Worm (Caenorhabditis elegans) whole organism, L1 larva: ENCODE results near the gene nifk-1.

Experiments
- C04F5.9 ChIP-seq: sonication (generic microtip); optimal IDR thresholded peaks from 2 replicates; lab custom pipeline; 2016; ENCODE audit warnings: missing genetic modification characterization, missing compliant biosample characterization
- C34B4.2 ChIP-seq: sonication (generic microtip); optimal IDR thresholded peaks from 2 replicates; lab custom pipeline; 2017; ENCODE audit warnings: mild to moderate bottlenecking, missing genetic modification characterization, missing compliant biosample characterization
- F16B12.6 ChIP-seq: fragments of 150-350 bp; optimal IDR thresholded peaks from 2 replicates; lab custom pipeline; 2014; ENCODE audit warnings: missing biosample characterization, missing genetic modification characterization
- alr-1 ChIP-seq: fragments of 200-800 bp; sonication (Bioruptor generic); optimal IDR thresholded peaks from 2 replicates; lab custom pipeline; 2018; ENCODE audit warnings: borderline replicate concordance, mild to moderate bottlenecking, missing genetic modification characterization, missing compliant biosample characterization
- aly-2 ChIP-seq: fragments of 150-350 bp; optimal IDR thresholded peaks from 2 replicates; lab custom pipeline; 2014; ENCODE audit warnings: missing biosample characterization, missing genetic modification characterization
- ama-1 ChIP-seq: fragments of 150-350 bp; optimal IDR thresholded peaks from 2 replicates; lab custom pipeline; 2014
- blmp-1 ChIP-seq: fragments of 150-350 bp; optimal IDR thresholded peaks from 2 replicates; lab custom pipeline; 2014; ENCODE audit warnings: missing biosample characterization, missing genetic modification characterization
- ceh-90 ChIP-seq: sonication (generic microtip); optimal IDR thresholded peaks from 2 replicates; lab custom pipeline; 2016; ENCODE audit warnings: missing genetic modification characterization, missing compliant biosample characterization
- ces-1 ChIP-seq: fragments of 150-350 bp; optimal IDR thresholded peaks from 2 replicates; lab custom pipeline; 2014; ENCODE audit warnings: missing biosample characterization, missing genetic modification reagents, missing genetic modification characterization
- dsc-1 ChIP-seq: sonication (generic microtip); optimal IDR thresholded peaks from 2 replicates; lab custom pipeline; 2016; ENCODE audit warnings: mild to moderate bottlenecking, missing genetic modification characterization, missing compliant biosample characterization
- egl-13 ChIP-seq: sonication (generic microtip); optimal IDR thresholded peaks from 2 replicates; lab custom pipeline; 2016; ENCODE audit warnings: missing genotype, missing genetic modification reagents, missing genetic modification characterization, missing compliant biosample characterization
- elt-2 ChIP-seq: sonication (generic microtip); optimal IDR thresholded peaks from 2 replicates; lab custom pipeline; 2016; ENCODE audit warnings: missing genetic modification characterization, mild to moderate bottlenecking, inconsistent platforms, missing compliant biosample characterization, missing genetic modification reagents
- elt-3 ChIP-seq, 6 experiments: fragments of 150-350 bp in 1 of 6; sonication (generic microtip); optimal IDR thresholded peaks; 2 replicates each; lab custom pipeline; 2017 to 2018; ENCODE audit warnings: missing biosample characterization in 6 of 6, missing genetic modification characterization in 6 of 6, inconsistent platforms in 1 of 6
- ets-5 ChIP-seq: fragments of 200-800 bp; sonication (Bioruptor generic); IDR thresholded peaks from 2 replicates; pipeline ENCODE4 v1.3.6; 2022; ENCODE audit warnings: missing genetic modification characterization, missing compliant biosample characterization
- fkh-10 ChIP-seq: sonication (generic microtip); optimal IDR thresholded peaks from 2 replicates; lab custom pipeline; 2017; ENCODE audit warnings: missing biosample characterization, missing genetic modification reagents, missing genetic modification characterization
- fkh-4 ChIP-seq: sonication (generic microtip); optimal IDR thresholded peaks from 2 replicates; lab custom pipeline; 2016; ENCODE audit warnings: missing compliant biosample characterization, missing genetic modification characterization, borderline replicate concordance
- fos-1 ChIP-seq: fragments of 150-350 bp; optimal IDR thresholded peaks from 2 replicates; lab custom pipeline; 2014; ENCODE audit warnings: missing biosample characterization, missing genetic modification characterization
- grh-1 ChIP-seq: fragments of 200-800 bp; sonication (Bioruptor generic); IDR thresholded peaks from 2 replicates; pipeline ENCODE4 v1.3.6; 2022; ENCODE audit warnings: missing genetic modification reagents, missing genetic modification characterization, missing compliant biosample characterization
- hpl-2 ChIP-seq: fragments of 150-350 bp; optimal IDR thresholded peaks from 2 replicates; lab custom pipeline; 2014; ENCODE audit warnings: missing biosample characterization, missing genetic modification reagents, missing genetic modification characterization
- isw-1 ChIP-seq: fragments of 200-800 bp; sonication (Bioruptor generic); IDR thresholded peaks from 2 replicates; pipeline ENCODE4 v1.3.6; 2022; ENCODE audit warnings: missing genetic modification characterization, missing compliant biosample characterization
- lin-13 ChIP-seq: fragments of 150-350 bp; optimal IDR thresholded peaks from 2 replicates; lab custom pipeline; 2014; ENCODE audit warnings: missing biosample characterization, missing genetic modification reagents, missing genetic modification characterization
- lin-14 ChIP-seq: fragments of 200-800 bp; sonication (Bioruptor generic); optimal IDR thresholded peaks from 2 replicates; lab custom pipeline; 2018; ENCODE audit warnings: mild to moderate bottlenecking, missing genetic modification characterization, moderate library complexity, missing compliant biosample characterization
- lin-15B ChIP-seq: fragments of 150-350 bp; sonication (generic microtip); optimal IDR thresholded peaks from 3 replicates; lab custom pipeline; 2014; ENCODE audit warnings: missing biosample characterization, missing genetic modification characterization
- lsy-2 ChIP-seq, 2 experiments: fragments of 150-350 bp; optimal IDR thresholded peaks; 2 replicates each; lab custom pipeline; 2014; ENCODE audit warnings: missing biosample characterization in 2 of 2, missing genetic modification characterization in 2 of 2
- mab-9 ChIP-seq: fragments of 200-800 bp; sonication (Bioruptor generic); IDR thresholded peaks from 2 replicates; pipeline ENCODE4 v1.3.6; 2022; ENCODE audit warnings: missing genetic modification reagents, missing genetic modification characterization, missing compliant biosample characterization
- mef-2 ChIP-seq: fragments of 150-350 bp; optimal IDR thresholded peaks from 2 replicates; lab custom pipeline; 2014; ENCODE audit warnings: missing biosample characterization, missing genetic modification characterization
- nhr-11 ChIP-seq: fragments of 150-350 bp; optimal IDR thresholded peaks from 2 replicates; lab custom pipeline; 2014; ENCODE audit warnings: missing biosample characterization, missing genetic modification characterization
- nhr-19 ChIP-seq: fragments of 200-800 bp; sonication (Bioruptor generic); conservative IDR thresholded peaks from 2 replicates; pipeline ENCODE4 v1.3.6; 2022; ENCODE audit warnings: missing genetic modification characterization, missing compliant biosample characterization
- nhr-20 ChIP-seq: sonication (generic microtip); optimal IDR thresholded peaks from 2 replicates; lab custom pipeline; 2016; ENCODE audit warnings: mild to moderate bottlenecking, missing genetic modification characterization, missing compliant biosample characterization
- nhr-237 ChIP-seq: fragments of 150-350 bp; optimal IDR thresholded peaks from 2 replicates; lab custom pipeline; 2014; ENCODE audit warnings: missing biosample characterization, missing genetic modification characterization
- nhr-28 ChIP-seq: fragments of 150-350 bp; optimal IDR thresholded peaks from 2 replicates; lab custom pipeline; 2014; ENCODE audit warnings: missing biosample characterization, missing genetic modification characterization
- nhr-47 ChIP-seq: sonication (generic microtip); optimal IDR thresholded peaks from 2 replicates; lab custom pipeline; 2016; ENCODE audit warnings: mild to moderate bottlenecking, missing genetic modification characterization, moderate library complexity, missing compliant biosample characterization
- nhr-71 ChIP-seq: sonication (generic microtip); optimal IDR thresholded peaks from 2 replicates; lab custom pipeline; 2016; ENCODE audit warnings: mild to moderate bottlenecking, missing genetic modification characterization, moderate library complexity, missing compliant biosample characterization
- nhr-76 ChIP-seq: sonication (generic microtip); optimal IDR thresholded peaks from 2 replicates; lab custom pipeline; 2017; ENCODE audit warnings: missing biosample characterization, missing genetic modification characterization
- nhr-77 ChIP-seq: fragments of 150-350 bp; optimal IDR thresholded peaks from 2 replicates; lab custom pipeline; 2014; ENCODE audit warnings: missing biosample characterization, missing genetic modification characterization
- nhr-84 ChIP-seq: sonication (generic microtip); optimal IDR thresholded peaks from 2 replicates; lab custom pipeline; 2017; ENCODE audit warnings: missing biosample characterization, missing genetic modification characterization
- nhr-90 ChIP-seq: sonication (generic microtip); optimal IDR thresholded peaks from 2 replicates; lab custom pipeline; 2016; ENCODE audit warnings: mild to moderate bottlenecking, missing genetic modification characterization, missing compliant biosample characterization; ENCODE audit not compliant: poor library complexity
- pax-3 ChIP-seq: fragments of 200-800 bp; sonication (Bioruptor generic); optimal IDR thresholded peaks from 2 replicates; lab custom pipeline; 2018; ENCODE audit warnings: mild to moderate bottlenecking, missing genetic modification characterization, moderate library complexity, missing compliant biosample characterization
- pqm-1 ChIP-seq: sonication (generic microtip); optimal IDR thresholded peaks from 3 replicates; lab custom pipeline; 2017; ENCODE audit warnings: missing biosample characterization, missing genetic modification characterization
- skn-1 ChIP-seq: fragments of 150-350 bp; optimal IDR thresholded peaks from 2 replicates; lab custom pipeline; 2014; ENCODE audit warnings: missing biosample characterization, missing genetic modification characterization
- snpc-4 ChIP-seq: fragments of 150-350 bp; optimal IDR thresholded peaks from 2 replicates; lab custom pipeline; 2014; ENCODE audit warnings: missing biosample characterization, missing genetic modification characterization
- snu-23 ChIP-seq: sonication (generic microtip); optimal IDR thresholded peaks from 2 replicates; lab custom pipeline; 2016; ENCODE audit warnings: missing genetic modification characterization, missing compliant biosample characterization
- sox-4 ChIP-seq: sonication (generic microtip); optimal IDR thresholded peaks from 2 replicates; lab custom pipeline; 2016; ENCODE audit warnings: missing genetic modification characterization, missing compliant biosample characterization
- sptf-1 ChIP-seq: fragments of 150-350 bp; optimal IDR thresholded peaks from 2 replicates; lab custom pipeline; 2014; ENCODE audit warnings: missing biosample characterization, missing genetic modification characterization
- sup-37 ChIP-seq: fragments of 200-800 bp; sonication (Bioruptor generic); optimal IDR thresholded peaks from 2 replicates; lab custom pipeline; 2018; ENCODE audit warnings: mild to moderate bottlenecking, missing genetic modification characterization, missing compliant biosample characterization
- tlp-1 ChIP-seq: fragments of 150-350 bp; optimal IDR thresholded peaks from 2 replicates; lab custom pipeline; 2014; ENCODE audit warnings: missing biosample characterization, missing genetic modification characterization
- unc-130 ChIP-seq: fragments of 150-350 bp; optimal IDR thresholded peaks from 2 replicates; lab custom pipeline; 2017; ENCODE audit warnings: missing biosample characterization, missing genetic modification characterization, inconsistent platforms
- unc-30 ChIP-seq: sonication (generic microtip); optimal IDR thresholded peaks from 2 replicates; lab custom pipeline; 2017; ENCODE audit warnings: missing biosample characterization, missing genetic modification characterization
- unc-62 ChIP-seq: fragments of 150-350 bp; optimal IDR thresholded peaks from 2 replicates; lab custom pipeline; 2014; ENCODE audit warnings: missing biosample characterization, missing genetic modification reagents, missing genetic modification characterization
- unc-86 ChIP-seq: sonication (generic microtip); optimal IDR thresholded peaks from 2 replicates; lab custom pipeline; 2016; ENCODE audit warnings: missing genetic modification characterization, missing compliant biosample characterization
- xbp-1 ChIP-seq: sonication (generic microtip); optimal IDR thresholded peaks from 2 replicates; lab custom pipeline; 2016; ENCODE audit warnings: missing genetic modification characterization, missing compliant biosample characterization
- zag-1 ChIP-seq: fragments of 150-350 bp; optimal IDR thresholded peaks from 2 replicates; lab custom pipeline; 2014; ENCODE audit warnings: missing biosample characterization, missing genetic modification characterization
- zip-4 ChIP-seq: fragments of 200-800 bp; sonication (Bioruptor generic); optimal IDR thresholded peaks from 2 replicates; lab custom pipeline; 2018; ENCODE audit warnings: mild to moderate bottlenecking, missing genetic modification characterization, moderate library complexity, missing compliant biosample characterization
- ztf-4 ChIP-seq: fragments of 150-350 bp; optimal IDR thresholded peaks from 2 replicates; lab custom pipeline; 2014; ENCODE audit warnings: missing biosample characterization, missing genetic modification characterization

The nifk-1 gene

DNA sequence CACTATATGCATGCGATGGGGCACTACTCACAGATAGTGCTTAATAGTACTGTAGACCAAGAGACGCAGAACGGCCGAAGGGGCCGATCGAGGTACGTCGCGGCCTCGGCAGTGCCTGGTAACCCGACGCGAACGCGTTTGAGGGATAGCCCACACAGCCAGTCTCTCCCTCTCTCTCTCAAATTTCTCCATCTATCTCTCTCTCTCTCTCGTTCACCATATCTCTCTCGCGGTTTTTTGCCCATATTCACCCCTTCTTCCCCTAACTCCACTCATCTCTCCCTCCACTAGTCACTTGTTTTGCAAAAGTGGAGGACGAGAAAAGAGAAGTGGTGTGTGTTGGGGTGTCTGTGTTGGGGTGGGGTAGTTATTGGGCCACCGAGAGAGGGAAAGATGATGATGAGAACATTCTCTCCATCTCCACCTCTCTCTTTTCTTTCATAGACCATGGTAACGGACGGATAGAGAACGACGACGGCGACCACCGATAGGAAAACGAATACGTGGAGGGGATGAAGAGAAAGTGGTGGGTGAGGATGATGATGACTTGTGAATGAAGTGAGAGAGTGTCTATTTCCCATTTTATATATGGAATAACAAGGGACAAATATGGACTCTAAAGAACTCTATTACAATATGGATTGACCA, 26.2 kb downstream of the nifk-1 start:
- TF ChIP-seq xbp-1 (tag; lab: Kevin White, UChicago) (peak; percentile 39), nhr-19 (peak; percentile 33; the same call in 1 of the 2 replicates), ets-5 (GFP tag; lab: Robert Waterston, UW) (no peak), nhr-76 (no peak), lin-14 (GFP tag; lab: Kevin White, UChicago) (peak; percentile 94), nhr-28 (tag; lab: Kevin White, UChicago) (no peak), nhr-71 (tag; lab: Kevin White, UChicago) (peak; percentile 61), grh-1 (GFP tag; lab: Robert Waterston, UW) (no peak), nhr-84 (tag; lab: Kevin White, UChicago) (no peak), lsy-2 (tag; optimal IDR thresholded peaks at IDR 0.05; lab: Kevin White, UChicago) (peak; percentile 33 to 62), nhr-47 (tag; lab: Kevin White, UChicago) (peak; percentile 51), alr-1 (tag; lab: Kevin White, UChicago) (no peak), nhr-90 (tag; lab: Kevin White, UChicago) (peak; percentile 34), nhr-11 (tag; lab: Kevin White, UChicago) (no peak), unc-62 (no peak), zip-4 (GFP tag; lab: Kevin White, UChicago) (no peak), nhr-237 (tag; lab: Kevin White, UChicago) (no peak), hpl-2 (no peak), lin-15B (tag; lab: Kevin White, UChicago) (no peak), sox-4 (tag; lab: Kevin White, UChicago) (no peak), ceh-90 (tag; lab: Kevin White, UChicago) (no peak), aly-2 (no peak), fkh-4 (tag; lab: Kevin White, UChicago) (no peak), tlp-1 (tag; lab: Kevin White, UChicago) (no peak), sup-37 (GFP tag; lab: Kevin White, UChicago) (no peak), F16B12.6 (tag; lab: Kevin White, UChicago) (peak; percentile 8), unc-30 (tag; lab: Kevin White, UChicago) (no peak), elt-2 (no peak), skn-1 (peak; percentile 71), dsc-1 (no peak), lin-13 (GFP tag; lab: Kevin White, UChicago) (no peak), C04F5.9 (tag; lab: Kevin White, UChicago) (no peak), nhr-20 (tag; lab: Kevin White, UChicago) (peak; percentile 51), pqm-1 (tag; lab: Kevin White, UChicago) (no peak), fkh-10 (GFP tag; lab: Kevin White, UChicago) (no peak), zag-1 (no peak), mab-9 (GFP tag; lab: Robert Waterston, UW) (no peak), ztf-4 (no peak), elt-3 (tag; optimal IDR thresholded peaks at IDR 0.05; lab: Kevin White, UChicago) (no peak), nhr-77 (peak; percentile 22), ama-1 (lab: Kevin White, UChicago) (no peak), fos-1 (tag; lab: Kevin White, UChicago) (no peak), sptf-1 (no peak), unc-130 (tag; lab: Kevin White, UChicago) (no peak), isw-1 (GFP tag; lab: Robert Waterston, UW) (no peak), blmp-1 (peak; percentile 87), ces-1 (GFP tag; lab: Kevin White, UChicago) (no peak), C34B4.2 (tag; lab: Kevin White, UChicago) (no peak), snu-23 (GFP tag; lab: Kevin White, UChicago) (peak; percentile 61), unc-86 (tag; lab: Kevin White, UChicago) (peak; percentile 25), pax-3 (tag; lab: Kevin White, UChicago) (no peak), egl-13 (tag; lab: Kevin White, UChicago) (no peak), snpc-4 (tag; lab: Kevin White, UChicago) (peak; percentile 31), mef-2 (tag; lab: Kevin White, UChicago) (no peak)
